Worm (Caenorhabditis elegans) whole organism, mixed stage, embryonic: ENCODE measurements around the gene usp-39.
"Not testable (repeated sequence)": the region's sequence is repeated elsewhere in the genome, so short reads cannot be mapped to it uniquely, and the experiment has no call there.

Experiments
- ces-1 ChIP-seq: fragments of 150-350 bp; optimal IDR thresholded peaks from 2 replicates; lab custom pipeline; 2014; ENCODE audit warnings: missing biosample characterization, missing genetic modification reagents, missing genetic modification characterization
- elt-1 ChIP-seq: sonication (generic microtip); optimal IDR thresholded peaks from 2 replicates; lab custom pipeline; 2017; ENCODE audit warnings: missing genetic modification characterization, mild to moderate bottlenecking, missing compliant biosample characterization, antibody characterized with exemption, moderate library complexity, borderline replicate concordance; ENCODE audit not compliant: insufficient read depth
- elt-3 ChIP-seq: fragments of 150-350 bp; optimal IDR thresholded peaks from 2 replicates; lab custom pipeline; 2014; ENCODE audit warnings: missing biosample characterization, missing genetic modification characterization
- lin-13 ChIP-seq: fragments of 150-350 bp; optimal IDR thresholded peaks from 2 replicates; lab custom pipeline; 2014; ENCODE audit warnings: missing biosample characterization, missing genetic modification characterization
- mep-1 ChIP-seq: fragments of 150-350 bp; optimal IDR thresholded peaks from 2 replicates; lab custom pipeline; 2017; ENCODE audit warnings: missing biosample characterization, missing genetic modification reagents, missing genetic modification characterization, inconsistent platforms
- tbx-8 ChIP-seq: fragments of 200-800 bp; sonication (Bioruptor generic); optimal IDR thresholded peaks from 2 replicates; lab custom pipeline; 2018; ENCODE audit warnings: mild to moderate bottlenecking, missing genetic modification characterization, moderate library complexity, missing compliant biosample characterization
- unc-39 ChIP-seq: fragments of 150-350 bp; optimal IDR thresholded peaks from 2 replicates; lab custom pipeline; 2014; ENCODE audit warnings: missing biosample characterization, missing genetic modification characterization
- unc-62 ChIP-seq: fragments of 150-350 bp; optimal IDR thresholded peaks from 2 replicates; lab custom pipeline; 2014; ENCODE audit warnings: missing biosample characterization, missing genetic modification reagents, missing genetic modification characterization

ce11 chrII:2622936-2623452, 57.9 kb downstream of the usp-39 start, which contains the start of gene D2062.4:
- TF ChIP-seq elt-1 (tag; lab: Kevin White, UChicago); elt-3; unc-39 (tag; lab: Kevin White, UChicago); unc-62 (GFP tag; lab: Kevin White, UChicago); tbx-8 (GFP tag; lab: Kevin White, UChicago); ces-1; mep-1 (tag; lab: Kevin White, UChicago); lin-13 (tag; lab: Kevin White, UChicago): not testable (repeated sequence)
